Fruit fly (Drosophila melanogaster) whole organism, prepupa: ENCODE results near the gene IntS14.
A peak's percentile ranks its signal among the peaks of the same experiment; 100 is the strongest.

Source experiments
- Blimp-1 ChIP-seq: fragments of 200-800 bp; sonication (Bioruptor generic); optimal IDR thresholded peaks from 3 replicates; lab custom pipeline; 2017; ENCODE audit warnings: missing biosample characterization, missing genetic modification characterization, mild to moderate bottlenecking, moderate library complexity, missing genetic modification reagents
- CG10631 ChIP-seq: fragments of 200-800 bp; sonication (Bioruptor generic); optimal IDR thresholded peaks from 2 replicates; lab custom pipeline; 2016; ENCODE audit warnings: missing biosample characterization, missing genetic modification characterization
- CG10669 ChIP-seq: fragments of 200-800 bp; sonication (Bioruptor generic); optimal IDR thresholded peaks from 3 replicates; lab custom pipeline; 2018; ENCODE audit warnings: missing biosample characterization, mild to moderate bottlenecking, missing genetic modification characterization, moderate library complexity
- CG11294 ChIP-seq: fragments of 200-800 bp; sonication (Bioruptor generic); IDR thresholded peaks from 2 replicates; pipeline ENCODE4 v1.3.6; 2022; ENCODE audit warnings: missing biosample characterization, missing genetic modification characterization
- CG11902 ChIP-seq: fragments of 200-800 bp; sonication (Bioruptor generic); optimal IDR thresholded peaks from 3 replicates; lab custom pipeline; 2016; ENCODE audit warnings: missing biosample characterization, missing genetic modification characterization
- CG16779 ChIP-seq: fragments of 200-800 bp; sonication (Bioruptor generic); optimal IDR thresholded peaks from 3 replicates; lab custom pipeline; 2017; ENCODE audit warnings: missing biosample characterization, mild to moderate bottlenecking, missing genetic modification characterization
- CG3032 ChIP-seq: fragments of 200-800 bp; optimal IDR thresholded peaks from 2 replicates; lab custom pipeline; 2019; ENCODE audit warnings: missing biosample characterization, mild to moderate bottlenecking, missing genetic modification characterization, moderate library complexity
- CG31627 ChIP-seq: fragments of 200-800 bp; sonication (Bioruptor generic); optimal IDR thresholded peaks from 3 replicates; lab custom pipeline; 2016; ENCODE audit warnings: missing biosample characterization, missing genetic modification characterization
- CG32006 ChIP-seq: fragments of 200-800 bp; sonication (Bioruptor generic); optimal IDR thresholded peaks from 3 replicates; lab custom pipeline; 2017; ENCODE audit warnings: missing biosample characterization, mild to moderate bottlenecking, missing genetic modification characterization
- CG34406 ChIP-seq: fragments of 200-800 bp; sonication (Bioruptor generic); optimal IDR thresholded peaks from 3 replicates; lab custom pipeline; 2016; ENCODE audit warnings: missing biosample characterization, missing genetic modification characterization
- CG3919 ChIP-seq: fragments of 200-800 bp; sonication (Bioruptor generic); optimal IDR thresholded peaks from 3 replicates; lab custom pipeline; 2016; ENCODE audit warnings: missing biosample characterization, missing genetic modification characterization
- CG4318 ChIP-seq: fragments of 200-800 bp; sonication (Bioruptor generic); optimal IDR thresholded peaks from 3 replicates; lab custom pipeline; 2017; ENCODE audit warnings: missing biosample characterization, mild to moderate bottlenecking, missing genetic modification characterization
- CG6163 ChIP-seq: fragments of 200-800 bp; sonication (Bioruptor generic); IDR thresholded peaks from 3 replicates; pipeline ENCODE4 v1.3.6; 2022; ENCODE audit warnings: missing biosample characterization, missing genetic modification characterization
- CG6276 ChIP-seq: fragments of 200-800 bp; sonication (Bioruptor generic); optimal IDR thresholded peaks from 2 replicates; lab custom pipeline; 2017; ENCODE audit warnings: missing biosample characterization, mild to moderate bottlenecking, missing genetic modification characterization
- CG6792 ChIP-seq: fragments of 200-800 bp; sonication (Bioruptor generic); optimal IDR thresholded peaks from 3 replicates; lab custom pipeline; 2016; ENCODE audit warnings: missing biosample characterization, missing genetic modification characterization
- CG6854 ChIP-seq: fragments of 200-800 bp; sonication (Bioruptor generic); optimal IDR thresholded peaks from 2 replicates; lab custom pipeline; 2017; ENCODE audit warnings: missing biosample characterization, mild to moderate bottlenecking, missing genetic modification characterization
- CG7368 ChIP-seq: fragments of 200-800 bp; sonication (Bioruptor generic); optimal IDR thresholded peaks from 3 replicates; lab custom pipeline; 2016; ENCODE audit warnings: missing biosample characterization, missing genetic modification characterization
- CG8119 ChIP-seq: fragments of 200-800 bp; sonication (Bioruptor generic); IDR thresholded peaks from 3 replicates; pipeline ENCODE4 v1.3.6; 2022; ENCODE audit warnings: missing biosample characterization, missing genetic modification characterization
- CG9139 ChIP-seq: fragments of 200-800 bp; sonication (Bioruptor generic); optimal IDR thresholded peaks from 3 replicates; lab custom pipeline; 2017; ENCODE audit warnings: missing biosample characterization, mild to moderate bottlenecking, missing genetic modification characterization
- Eip93F ChIP-seq: fragments of 200-800 bp; sonication (Bioruptor generic); optimal IDR thresholded peaks from 2 replicates; lab custom pipeline; 2016; ENCODE audit warnings: missing biosample characterization, mild to moderate bottlenecking, missing genetic modification characterization
- Ets21C ChIP-seq: fragments of 200-800 bp; sonication (Bioruptor generic); optimal IDR thresholded peaks from 3 replicates; lab custom pipeline; 2016; ENCODE audit warnings: missing biosample characterization, missing genetic modification characterization
- Ets96B ChIP-seq: fragments of 200-800 bp; optimal IDR thresholded peaks from 2 replicates; lab custom pipeline; 2019; ENCODE audit warnings: missing biosample characterization, mild to moderate bottlenecking, missing genetic modification characterization, moderate library complexity
- Gug ChIP-seq: fragments of 200-800 bp; sonication (Bioruptor generic); IDR thresholded peaks from 2 replicates; pipeline ENCODE4 v1.3.6; 2022; ENCODE audit warnings: missing biosample characterization, missing genetic modification characterization
- Hr38 ChIP-seq: sonication (Bioruptor generic); optimal IDR thresholded peaks from 2 replicates; lab custom pipeline; 2016; ENCODE audit warnings: missing biosample characterization, missing genetic modification characterization
- Hr39 ChIP-seq: fragments of 200-800 bp; sonication (Bioruptor generic); optimal IDR thresholded peaks from 2 replicates; lab custom pipeline; 2016; ENCODE audit warnings: missing biosample characterization, missing genetic modification characterization
- Hr4 ChIP-seq: fragments of 200-800 bp; sonication (Bioruptor generic); optimal IDR thresholded peaks from 3 replicates; lab custom pipeline; 2016; ENCODE audit warnings: missing biosample characterization, missing genetic modification characterization
- Lpt ChIP-seq: fragments of 200-800 bp; sonication (Bioruptor generic); optimal IDR thresholded peaks from 3 replicates; lab custom pipeline; 2016; ENCODE audit warnings: missing biosample characterization, missing genetic modification characterization
- Met ChIP-seq: fragments of 200-800 bp; sonication (Bioruptor generic); optimal IDR thresholded peaks from 3 replicates; lab custom pipeline; 2016; ENCODE audit warnings: missing biosample characterization, missing genetic modification characterization
- OdsH ChIP-seq: fragments of 200-800 bp; sonication (Bioruptor generic); optimal IDR thresholded peaks from 3 replicates; lab custom pipeline; 2016; ENCODE audit warnings: missing biosample characterization, missing genetic modification characterization
- Smox ChIP-seq: fragments of 200-800 bp; sonication (Bioruptor generic); optimal IDR thresholded peaks from 3 replicates; lab custom pipeline; 2016; ENCODE audit warnings: missing biosample characterization, missing genetic modification characterization
- Sox102F ChIP-seq: fragments of 200-800 bp; sonication (Bioruptor generic); optimal IDR thresholded peaks from 2 replicates; lab custom pipeline; 2016; ENCODE audit warnings: missing biosample characterization, mild to moderate bottlenecking, missing genetic modification characterization
- Sox14 ChIP-seq: fragments of 200-800 bp; sonication (Bioruptor generic); optimal IDR thresholded peaks from 3 replicates; lab custom pipeline; 2016; ENCODE audit warnings: missing biosample characterization, missing genetic modification characterization
- Sox15 ChIP-seq: fragments of 200-800 bp; sonication (Bioruptor generic); optimal IDR thresholded peaks from 3 replicates; lab custom pipeline; 2016; ENCODE audit warnings: missing biosample characterization, missing genetic modification characterization
- achi ChIP-seq: fragments of 200-800 bp; sonication (Bioruptor generic); optimal IDR thresholded peaks from 3 replicates; lab custom pipeline; 2016; ENCODE audit warnings: missing biosample characterization, missing genetic modification characterization
- acj6 ChIP-seq: fragments of 200-800 bp; sonication (Bioruptor generic); optimal IDR thresholded peaks from 3 replicates; lab custom pipeline; 2016; ENCODE audit warnings: missing biosample characterization, missing genetic modification characterization
- cyc ChIP-seq: fragments of 200-800 bp; sonication (Bioruptor generic); optimal IDR thresholded peaks from 3 replicates; lab custom pipeline; 2016; ENCODE audit warnings: missing biosample characterization, missing genetic modification characterization
- dac ChIP-seq: fragments of 200-800 bp; sonication (Bioruptor generic); optimal IDR thresholded peaks from 2 replicates; lab custom pipeline; 2017; ENCODE audit warnings: missing biosample characterization, mild to moderate bottlenecking, missing genetic modification characterization
- eg ChIP-seq: fragments of 200-800 bp; sonication (Bioruptor generic); IDR thresholded peaks from 3 replicates; pipeline ENCODE4 v1.3.6; 2022; ENCODE audit warnings: missing biosample characterization, missing genetic modification characterization
- esn ChIP-seq: fragments of 200-800 bp; sonication (Bioruptor generic); optimal IDR thresholded peaks from 2 replicates; lab custom pipeline; 2016; ENCODE audit warnings: missing biosample characterization, mild to moderate bottlenecking, missing genetic modification characterization, moderate library complexity
- fd59A ChIP-seq: fragments of 200-800 bp; sonication (Bioruptor generic); optimal IDR thresholded peaks from 2 replicates; lab custom pipeline; 2017; ENCODE audit warnings: missing biosample characterization, mild to moderate bottlenecking, missing genetic modification characterization, missing genetic modification reagents
- fd85E ChIP-seq: fragments of 200-800 bp; sonication (Bioruptor generic); optimal IDR thresholded peaks from 3 replicates; lab custom pipeline; 2016; ENCODE audit warnings: missing biosample characterization, missing genetic modification characterization
- fkh ChIP-seq: fragments of 200-800 bp; sonication (Bioruptor generic); optimal IDR thresholded peaks from 3 replicates; lab custom pipeline; 2017; ENCODE audit warnings: missing biosample characterization, mild to moderate bottlenecking, missing genetic modification characterization, moderate library complexity
- lz ChIP-seq: fragments of 200-800 bp; sonication (Bioruptor generic); optimal IDR thresholded peaks from 3 replicates; lab custom pipeline; 2016; ENCODE audit warnings: missing biosample characterization, missing genetic modification characterization
- net ChIP-seq: fragments of 200-800 bp; sonication (Bioruptor generic); optimal IDR thresholded peaks from 3 replicates; lab custom pipeline; 2016; ENCODE audit warnings: missing biosample characterization, missing genetic modification characterization
- pdm3 ChIP-seq: fragments of 200-800 bp; sonication (Bioruptor generic); optimal IDR thresholded peaks from 3 replicates; lab custom pipeline; 2016; ENCODE audit warnings: missing biosample characterization, missing genetic modification characterization
- spab ChIP-seq: fragments of 200-800 bp; sonication (Bioruptor generic); optimal IDR thresholded peaks from 2 replicates; lab custom pipeline; 2017; ENCODE audit warnings: missing biosample characterization, mild to moderate bottlenecking, missing genetic modification characterization, missing genetic modification reagents
- svp ChIP-seq: fragments of 200-800 bp; sonication (Bioruptor generic); peaks from one replicate; lab custom pipeline; 2016; ENCODE audit warnings: missing biosample characterization, missing genetic modification characterization
- topi ChIP-seq: fragments of 200-800 bp; sonication (Bioruptor generic); optimal IDR thresholded peaks from 3 replicates; lab custom pipeline; 2016; ENCODE audit warnings: missing biosample characterization, missing genetic modification characterization
- vri ChIP-seq: fragments of 200-800 bp; sonication (Bioruptor generic); optimal IDR thresholded peaks from 3 replicates; lab custom pipeline; 2016; ENCODE audit warnings: missing biosample characterization, mild to moderate bottlenecking, missing genetic modification characterization

The IntS14 gene

dm6 chr2L:1157357-1157678, 6.9 kb upstream of the IntS14 start:
- TF ChIP-seq CG3919 (GFP tag; lab: Kevin White, UChicago), result peak; percentile 7
- TF ChIP-seq vri (GFP tag; lab: Kevin White, UChicago), result peak; percentile 40
- TF ChIP-seq Ets21C, result no peak
- no peak for TF ChIP-seq achi (GFP tag; lab: Kevin White, UChicago)

dm6 chr2L:1157679-1158518, 6.3 kb upstream of the IntS14 start, which contains the start of gene capt:
Gene capt (minus strand): TSS chr2L:1158262.
- TF ChIP-seq Smox (no peak), CG11902 (GFP tag; lab: Kevin White, UChicago) (peak; percentile 7), fkh (peak; percentile 30), cyc (GFP tag; lab: Kevin White, UChicago) (peak; percentile 54), CG31627 (peak; percentile 65), Sox15 (GFP tag; lab: Kevin White, UChicago) (peak; percentile 8), CG32006 (GFP tag; lab: Kevin White, UChicago) (no peak), Met (GFP tag; lab: Kevin White, UChicago) (peak; percentile 59), esn (GFP tag; lab: Kevin White, UChicago) (peak; percentile 30), CG7368 (no peak), Eip93F (GFP tag; lab: Kevin White, UChicago) (no peak), CG9139 (GFP tag; lab: Kevin White, UChicago) (no peak), fd85E (GFP tag; lab: Kevin White, UChicago) (no peak), eg (GFP tag; lab: Robert Waterston, UW) (peak; percentile 55; the same call in 1 of the 3 replicates), Sox102F (GFP tag; lab: Kevin White, UChicago) (peak; percentile 31), CG4318 (GFP tag; lab: Kevin White, UChicago) (no peak), CG16779 (no peak), CG10669 (GFP tag; lab: Kevin White, UChicago) (no peak), CG3032 (peak; percentile 51), achi (GFP tag; lab: Kevin White, UChicago) (no peak), CG6854 (GFP tag; lab: Kevin White, UChicago) (no peak), Hr39 (GFP tag; lab: Kevin White, UChicago) (peak; percentile 66), OdsH (GFP tag; lab: Kevin White, UChicago) (no peak), Gug (GFP tag; lab: Robert Waterston, UW) (no peak), CG6163 (GFP tag; lab: Robert Waterston, UW) (peak; percentile 37; the same call in 1 of the 3 replicates), CG6792 (GFP tag; lab: Kevin White, UChicago) (no peak), spab (GFP tag; lab: Kevin White, UChicago) (no peak), lz (peak; percentile 59), dac (GFP tag; lab: Kevin White, UChicago) (no peak), CG3919 (GFP tag; lab: Kevin White, UChicago) (no peak), Ets21C (no peak), CG34406 (GFP tag; lab: Kevin White, UChicago) (peak; percentile 27), pdm3 (GFP tag; lab: Kevin White, UChicago) (no peak), fd59A (GFP tag; lab: Kevin White, UChicago) (no peak), acj6 (GFP tag; lab: Kevin White, UChicago) (no peak), Blimp-1 (no peak), CG6276 (GFP tag; lab: Kevin White, UChicago) (no peak), vri (GFP tag; lab: Kevin White, UChicago) (peak; percentile 18), Ets96B (tag; lab: Kevin White, UChicago) (peak; percentile 33), CG8119 (GFP tag; lab: Robert Waterston, UW) (0 out of 3 replicates have a peak, but pooled peaks have one; percentile 49), net (GFP tag; lab: Kevin White, UChicago) (no peak), Sox14 (peak; percentile 33), topi (peak; percentile 27), Hr38 (GFP tag; lab: Kevin White, UChicago) (no peak), Lpt (no peak), Hr4 (no peak), CG11294 (GFP tag; lab: Robert Waterston, UW) (no peak), svp (peak; percentile 74), CG10631 (GFP tag; lab: Kevin White, UChicago) (no peak)
